Worm (Caenorhabditis elegans) whole organism, L4/young adult: ENCODE data around the gene nhr-30.

ENCODE experiments used
- W03F9.2 ChIP-seq: fragments of 150-350 bp; optimal IDR thresholded peaks from 2 replicates; lab custom pipeline; 2014; ENCODE audit warnings: missing biosample characterization, missing genetic modification characterization
- him-1 ChIP-seq: sonication (generic microtip); optimal IDR thresholded peaks from 2 replicates; lab custom pipeline; 2016; ENCODE audit warnings: missing genotype, missing genetic modification reagents, missing genetic modification characterization, missing compliant biosample characterization

ce11 chrV:9051100-9051499 lies 6.1 kb downstream of the nhr-30 start, which contains the start of gene C25E10.7:
- TF ChIP-seq W03F9.2 (tag; lab: Kevin White, UChicago) (no peak), him-1 (tag; lab: Kevin White, UChicago) (no peak)
